Fruit fly (Drosophila melanogaster): ENCODE data around the gene MRP.

The MRP gene

dm6 chr2L:12712255-12712654, 6.6 kb upstream of the MRP start:
- no peak for TF ChIP-seq CG12768 (GFP tag; optimal IDR thresholded peaks at IDR 0.05)
- TF ChIP-seq CG14711 (tag; optimal IDR thresholded peaks at IDR 0.05), result peak; percentile 42
- TF ChIP-seq toe (GFP tag; optimal IDR thresholded peaks at IDR 0.05), result no peak
- TF ChIP-seq kay (GFP tag; ENCODE audit: borderline replicate concordance), result no peak

dm6 chr2L:12712852-12713251, 6.0 kb upstream of the MRP start, which contains the start of gene CG5787:
Gene CG5787 (minus strand): TSS chr2L:12712952.
- no peak for TF ChIP-seq Hr96 (GFP tag; optimal IDR thresholded peaks at IDR 0.05)
- TF ChIP-seq CG7045 (GFP tag; optimal IDR thresholded peaks at IDR 0.05), result no peak
- TF ChIP-seq Crg-1 (GFP tag; optimal IDR thresholded peaks at IDR 0.05), result no peak
- TF ChIP-seq CG11617 (GFP tag; optimal IDR thresholded peaks at IDR 0.05), result no peak
- TF ChIP-seq bab1 (GFP tag; optimal IDR thresholded peaks at IDR 0.05), result no peak
- TF ChIP-seq toe (GFP tag; optimal IDR thresholded peaks at IDR 0.05), result no peak
- no peak for TF ChIP-seq CG14711 (tag; optimal IDR thresholded peaks at IDR 0.05)
- TF ChIP-seq Mnt (GFP tag; optimal IDR thresholded peaks at IDR 0.05), result no peak
- no peak for TF ChIP-seq CG7101 (tag; optimal IDR thresholded peaks at IDR 0.05)
- TF ChIP-seq Clk (GFP tag; optimal IDR thresholded peaks at IDR 0.05), result no peak
- no peak for TF ChIP-seq CG5204 (GFP tag; optimal IDR thresholded peaks at IDR 0.05)
- no peak for TF ChIP-seq tj (GFP tag; optimal IDR thresholded peaks at IDR 0.05)
- no peak for TF ChIP-seq cic (GFP tag; optimal IDR thresholded peaks at IDR 0.05)
- TF ChIP-seq pad (GFP tag; optimal IDR thresholded peaks at IDR 0.05), result no peak
- TF ChIP-seq CG1620 (GFP tag; optimal IDR thresholded peaks at IDR 0.05), result no peak
- no peak for TF ChIP-seq CG12768 (GFP tag; optimal IDR thresholded peaks at IDR 0.05)
- TF ChIP-seq CG33017 (tag; optimal IDR thresholded peaks at IDR 0.05), result no peak

- TF ChIP-seq CG33017 (tag; optimal IDR thresholded peaks at IDR 0.05), result peak; percentile 21
- no peak for TF ChIP-seq CG1620 (GFP tag; optimal IDR thresholded peaks at IDR 0.05)
- peak in 1 of 2 experiments; percentile 60 for TF ChIP-seq cnc (optimal IDR thresholded peaks at IDR 0.05)
- TF ChIP-seq CG14711 (tag; optimal IDR thresholded peaks at IDR 0.05), result peak; percentile 17
- no peak for TF ChIP-seq CG7045 (GFP tag; optimal IDR thresholded peaks at IDR 0.05)
- TF ChIP-seq ovo (GFP tag; optimal IDR thresholded peaks at IDR 0.05), result peak; percentile 18
- no peak for TF ChIP-seq bab1 (GFP tag; optimal IDR thresholded peaks at IDR 0.05)
- TF ChIP-seq Mnt (GFP tag; optimal IDR thresholded peaks at IDR 0.05), result peak; percentile 19
- TF ChIP-seq CG7101 (tag; optimal IDR thresholded peaks at IDR 0.05), result no peak
- TF ChIP-seq pad (GFP tag; optimal IDR thresholded peaks at IDR 0.05), result peak; percentile 0
- TF ChIP-seq CG12768 (GFP tag; optimal IDR thresholded peaks at IDR 0.05), result peak; percentile 60
- peak; percentile 91 for TF ChIP-seq cic (GFP tag; optimal IDR thresholded peaks at IDR 0.05)
- peak; percentile 59 for TF ChIP-seq tj (GFP tag; optimal IDR thresholded peaks at IDR 0.05)
- peak; percentile 1 for TF ChIP-seq toe (GFP tag; optimal IDR thresholded peaks at IDR 0.05)
- TF ChIP-seq CG11617 (GFP tag; optimal IDR thresholded peaks at IDR 0.05), result no peak
- TF ChIP-seq Crg-1 (GFP tag; optimal IDR thresholded peaks at IDR 0.05), result no peak
- peak; percentile 65 for TF ChIP-seq kay (GFP tag; ENCODE audit: borderline replicate concordance)
Measured at dm6 chr2L:12719712-12720429, 1.0 kb downstream of the MRP start.

dm6 chr2L:12720430-12721396, 1.9 kb downstream of the MRP start:
- TF ChIP-seq CG7101 (tag; optimal IDR thresholded peaks at IDR 0.05) (peak; percentile 37), Mnt (GFP tag; optimal IDR thresholded peaks at IDR 0.05) (no peak), CG33017 (tag; optimal IDR thresholded peaks at IDR 0.05) (peak; percentile 10), cic (GFP tag; optimal IDR thresholded peaks at IDR 0.05) (peak; percentile 77), cnc (optimal IDR thresholded peaks at IDR 0.05) (peak in 1 of 2 experiments; percentile 65), kay (GFP tag; ENCODE audit: borderline replicate concordance) (peak; percentile 81), pad (GFP tag; optimal IDR thresholded peaks at IDR 0.05) (peak; percentile 30), CG14711 (tag; optimal IDR thresholded peaks at IDR 0.05) (peak; percentile 8), Hr96 (GFP tag; optimal IDR thresholded peaks at IDR 0.05) (peak; percentile 18), Clk (GFP tag; optimal IDR thresholded peaks at IDR 0.05) (peak; percentile 45), CG1620 (GFP tag; optimal IDR thresholded peaks at IDR 0.05) (no peak), ovo (GFP tag; optimal IDR thresholded peaks at IDR 0.05) (no peak), toe (GFP tag; optimal IDR thresholded peaks at IDR 0.05) (peak; percentile 53), CG11617 (GFP tag; optimal IDR thresholded peaks at IDR 0.05) (peak; percentile 52), Crg-1 (GFP tag; optimal IDR thresholded peaks at IDR 0.05) (no peak), CG7045 (GFP tag; optimal IDR thresholded peaks at IDR 0.05) (peak; percentile 51), bab1 (GFP tag; optimal IDR thresholded peaks at IDR 0.05) (no peak), CG12768 (GFP tag; optimal IDR thresholded peaks at IDR 0.05) (peak; percentile 57), CG5204 (GFP tag; optimal IDR thresholded peaks at IDR 0.05) (peak; percentile 31), tj (GFP tag; optimal IDR thresholded peaks at IDR 0.05) (peak; percentile 1)

- TF ChIP-seq pad (GFP tag; optimal IDR thresholded peaks at IDR 0.05) (peak; percentile 87), CG11617 (GFP tag; optimal IDR thresholded peaks at IDR 0.05) (peak; percentile 92), cnc (optimal IDR thresholded peaks at IDR 0.05) (no peak), CG12768 (GFP tag; optimal IDR thresholded peaks at IDR 0.05) (peak; percentile 95), Clk (GFP tag; optimal IDR thresholded peaks at IDR 0.05) (peak; percentile 94), CG1620 (GFP tag; optimal IDR thresholded peaks at IDR 0.05) (peak; percentile 92), CG7101 (tag; optimal IDR thresholded peaks at IDR 0.05) (peak; percentile 91), toe (GFP tag; optimal IDR thresholded peaks at IDR 0.05) (peak; percentile 96), Mnt (GFP tag; optimal IDR thresholded peaks at IDR 0.05) (peak; percentile 55), CG7045 (GFP tag; optimal IDR thresholded peaks at IDR 0.05) (peak; percentile 97), Crg-1 (GFP tag; optimal IDR thresholded peaks at IDR 0.05) (peak; percentile 82), CG5204 (GFP tag; optimal IDR thresholded peaks at IDR 0.05) (peak; percentile 94), cic (GFP tag; optimal IDR thresholded peaks at IDR 0.05) (no peak), Hr96 (GFP tag; optimal IDR thresholded peaks at IDR 0.05) (peak; percentile 91), CG14711 (tag; optimal IDR thresholded peaks at IDR 0.05) (peak; percentile 85), tj (GFP tag; optimal IDR thresholded peaks at IDR 0.05) (peak; percentile 73), kay (GFP tag; ENCODE audit: borderline replicate concordance) (no peak), ovo (GFP tag; optimal IDR thresholded peaks at IDR 0.05) (peak; percentile 84), bab1 (GFP tag; optimal IDR thresholded peaks at IDR 0.05) (peak; percentile 94), CG33017 (tag; optimal IDR thresholded peaks at IDR 0.05) (peak; percentile 90)
Measured at dm6 chr2L:12721794-12722315, 3.0 kb downstream of the MRP start, which contains the start of gene Pih1D1. Gene Pih1D1 (minus strand): TSS chr2L:12721843.
